Worm (Caenorhabditis elegans): ENCODE results near the gene E02H1.1.

- TF ChIP-seq dao-5 (tag; optimal IDR thresholded peaks at IDR 0.05): no peak
- no peak for TF ChIP-seq him-1 (tag; optimal IDR thresholded peaks at IDR 0.05)
These were observed 16.6 kb downstream of the E02H1.1 start for ce11 chrII:9574406-9574805.

Measured in whole organism, L4/young adult.